Fruit fly (Drosophila melanogaster): ENCODE measurements around the gene Ir75c.
A peak's percentile ranks its signal among the peaks of the same experiment; 100 is the strongest.

The Ir75c gene

dm6 chr3L:17791495-17791894 is 31.1 kb downstream of the Ir75c start:
- TF ChIP-seq CG10431 (GFP tag; optimal IDR thresholded peaks at IDR 0.05) (no peak), Meics (GFP tag; optimal IDR thresholded peaks at IDR 0.05) (peak; percentile 81), CG9727 (GFP tag; optimal IDR thresholded peaks at IDR 0.05) (peak; percentile 7), Dbx (GFP tag; IDR thresholded peaks at IDR 0.05) (0 out of 3 replicates have a peak, but pooled peaks have one; percentile 47), CG8281 (tag; optimal IDR thresholded peaks at IDR 0.05) (no peak), CG11247 (GFP tag; IDR thresholded peaks at IDR 0.05) (peak; percentile 49; the same call in 1 of the 2 replicates), CG16863 (GFP tag; optimal IDR thresholded peaks at IDR 0.05) (no peak), CG10565 (GFP tag; optimal IDR thresholded peaks at IDR 0.05) (no peak), Nf-YA (GFP tag; IDR thresholded peaks at IDR 0.05) (no peak), CG4328 (GFP tag; optimal IDR thresholded peaks at IDR 0.05) (peak; percentile 13), luna (GFP tag; optimal IDR thresholded peaks at IDR 0.05) (peak; percentile 11), Dek (tag; optimal IDR thresholded peaks at IDR 0.05) (peak; percentile 67), Fer2 (tag; optimal IDR thresholded peaks at IDR 0.05) (peak; percentile 52), dimm (GFP tag; IDR thresholded peaks at IDR 0.05) (no peak), Adf1 (GFP tag; IDR thresholded peaks at IDR 0.05) (peak; percentile 50; the same call in 1 of the 2 replicates), Jarid2 (GFP tag; optimal IDR thresholded peaks at IDR 0.05) (peak; percentile 2), CG17568 (GFP tag; optimal IDR thresholded peaks at IDR 0.05) (peak; percentile 63), MESR4 (GFP tag; optimal IDR thresholded peaks at IDR 0.05) (no peak), fd3F (GFP tag; optimal IDR thresholded peaks at IDR 0.05) (peak; percentile 87), CG15514 (GFP tag; optimal IDR thresholded peaks at IDR 0.05) (peak; percentile 41), Hand (GFP tag; optimal IDR thresholded peaks at IDR 0.05) (peak; percentile 49), Hey (tag; optimal IDR thresholded peaks at IDR 0.05) (peak; percentile 13), schlank (tag; optimal IDR thresholded peaks at IDR 0.05) (peak; percentile 69), D19B (GFP tag; optimal IDR thresholded peaks at IDR 0.05) (peak; percentile 39), HHEX (GFP tag; optimal IDR thresholded peaks at IDR 0.05) (peak; percentile 70), cwo (GFP tag; optimal IDR thresholded peaks at IDR 0.05) (peak; percentile 64), CG13424 (tag; optimal IDR thresholded peaks at IDR 0.05) (no peak), CG12071 (GFP tag; optimal IDR thresholded peaks at IDR 0.05) (peak; percentile 46), CG6765 (GFP tag; optimal IDR thresholded peaks at IDR 0.05) (peak; percentile 66), so (GFP tag; IDR thresholded peaks at IDR 0.05) (no peak), CG6683 (GFP tag; optimal IDR thresholded peaks at IDR 0.05) (no peak), nmo (GFP tag; optimal IDR thresholded peaks at IDR 0.05) (no peak), CG18599 (GFP tag; optimal IDR thresholded peaks at IDR 0.05) (peak; percentile 91), CG6813 (GFP tag; optimal IDR thresholded peaks at IDR 0.05) (peak; percentile 79), B-H2 (GFP tag; optimal IDR thresholded peaks at IDR 0.05) (peak; percentile 80), Atf6 (GFP tag; IDR thresholded peaks at IDR 0.05) (peak; percentile 80), caup (GFP tag; optimal IDR thresholded peaks at IDR 0.05; ENCODE audit: severe bottlenecking) (peak; percentile 85), CG10209 (GFP tag; optimal IDR thresholded peaks at IDR 0.05) (peak; percentile 57), bcd (GFP tag; optimal IDR thresholded peaks at IDR 0.05) (peak; percentile 3), Fer3 (tag; optimal IDR thresholded peaks at IDR 0.05) (peak; percentile 81), ash1 (GFP tag; optimal IDR thresholded peaks at IDR 0.05) (peak; percentile 18), slou (GFP tag; optimal IDR thresholded peaks at IDR 0.05) (peak; percentile 2), CG12744 (GFP tag; optimal IDR thresholded peaks at IDR 0.05) (peak; percentile 15), CG17385 (GFP tag; optimal IDR thresholded peaks at IDR 0.05) (peak; percentile 24), bab2 (GFP tag; optimal IDR thresholded peaks at IDR 0.05) (peak; percentile 1), exex (tag; optimal IDR thresholded peaks at IDR 0.05) (peak; percentile 34), CG16813 (GFP tag; IDR thresholded peaks at IDR 0.05; ENCODE audit: partially characterized antibody) (no peak), CG3065 (GFP tag; optimal IDR thresholded peaks at IDR 0.05) (no peak), pho (GFP tag; optimal IDR thresholded peaks at IDR 0.05) (peak; percentile 39)

All from whole organism, embryonic.